Worm (Caenorhabditis elegans): ENCODE measurements around the gene nrsn-1.

Gene nrsn-1

DNA sequence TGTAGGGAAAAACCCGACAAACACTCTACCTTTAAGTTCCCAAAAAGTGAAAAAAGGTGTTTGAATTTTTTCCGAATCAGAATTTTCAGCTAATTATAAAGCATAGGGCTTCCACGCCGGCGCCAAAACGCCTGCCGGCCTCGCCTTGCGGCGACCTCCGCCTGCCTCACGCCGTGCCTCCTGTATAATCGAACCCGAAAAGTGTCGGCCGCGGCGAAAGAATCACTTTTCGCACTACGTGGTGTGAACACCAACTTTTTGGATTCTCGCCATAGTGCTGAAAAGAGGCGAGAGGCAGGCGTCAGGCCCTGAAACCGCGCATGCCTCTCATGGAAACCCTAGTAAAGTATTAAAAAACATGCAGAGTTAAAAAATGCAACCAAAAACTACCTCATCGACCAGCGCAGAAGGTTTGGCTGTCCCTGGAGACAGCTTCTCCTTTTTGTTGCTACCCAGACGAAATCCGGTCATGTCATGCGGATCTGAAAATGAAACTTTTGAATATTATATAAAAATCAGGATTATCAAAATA, at the start of gene nrsn-1:
nrsn-1 (minus strand) TSS at position 482 of the 532 bp plus-strand sequence.
- TF ChIP-seq mcd-1 (GFP tag; IDR thresholded peaks at IDR 0.05) (0 out of 2 replicates have a peak, but pooled peaks have one; percentile 35), Y53F4B.3 (GFP tag; IDR thresholded peaks at IDR 0.05) (no peak), lin-26 (GFP tag; IDR thresholded peaks at IDR 0.05) (no peak), Y67H2A.10 (GFP tag; conservative IDR thresholded peaks at IDR 0.05) (no peak), F52B5.7 (tag; optimal IDR thresholded peaks at IDR 0.05) (no peak), ztf-28 (GFP tag; IDR thresholded peaks at IDR 0.05) (0 out of 2 replicates have a peak, but pooled peaks have one; percentile 7), zfh-2 (GFP tag; conservative IDR thresholded peaks at IDR 0.05) (peak; percentile 80), ceh-100 (GFP tag; IDR thresholded peaks at IDR 0.05) (no peak), K12H6.12 (tag; optimal IDR thresholded peaks at IDR 0.05) (no peak), nhr-90 (tag; optimal IDR thresholded peaks at IDR 0.05) (no peak)

DNA sequence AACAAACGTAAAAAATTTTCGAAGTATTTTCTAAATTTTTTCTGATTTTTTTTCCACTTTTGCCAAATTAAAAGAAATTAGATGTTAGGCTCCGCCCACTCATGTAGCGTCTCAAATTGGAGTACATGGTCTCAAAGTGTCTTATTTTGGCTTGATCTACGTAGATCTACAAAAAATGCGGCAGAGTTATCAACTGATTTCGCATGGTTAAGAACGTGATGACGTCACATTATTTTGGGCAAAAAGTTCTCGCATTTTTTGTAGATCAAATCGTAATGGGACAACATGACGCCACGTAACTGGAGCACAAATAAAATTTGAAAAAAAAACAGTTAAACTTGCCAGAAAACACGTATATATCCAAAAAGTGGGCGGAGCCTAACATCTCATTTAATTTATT, 46.1 kb upstream of the nrsn-1 start:
- TF ChIP-seq him-1 (tag; optimal IDR thresholded peaks at IDR 0.05) = no peak
- no peak for TF ChIP-seq D2030.7 (GFP tag; IDR thresholded peaks at IDR 0.05)
- no peak for TF ChIP-seq Y67H2A.10 (GFP tag; conservative IDR thresholded peaks at IDR 0.05)
- no peak for TF ChIP-seq tbp1 (GFP tag; optimal IDR thresholded peaks at IDR 0.05)
- no peak for TF ChIP-seq atf-7 (tag; optimal IDR thresholded peaks at IDR 0.05)
- TF ChIP-seq nfyb-1 (GFP tag; IDR thresholded peaks at IDR 0.05) = no peak
- no peak for TF ChIP-seq B0261.1 (tag; optimal IDR thresholded peaks at IDR 0.05)
- TF ChIP-seq sptf-2 (GFP tag; optimal IDR thresholded peaks at IDR 0.05) = no peak
- no peak for TF ChIP-seq lag-1 (GFP tag; IDR thresholded peaks at IDR 0.05)
- TF ChIP-seq ceh-79 (tag; optimal IDR thresholded peaks at IDR 0.05) = no peak
- no peak for TF ChIP-seq lsy-27 (tag; optimal IDR thresholded peaks at IDR 0.05; ENCODE audit: borderline replicate concordance, insufficient read depth)
- no peak for TF ChIP-seq tlf-1 (GFP tag; optimal IDR thresholded peaks at IDR 0.05)
- no peak for TF ChIP-seq B0336.3 (GFP tag; IDR thresholded peaks at IDR 0.05)

DNA sequence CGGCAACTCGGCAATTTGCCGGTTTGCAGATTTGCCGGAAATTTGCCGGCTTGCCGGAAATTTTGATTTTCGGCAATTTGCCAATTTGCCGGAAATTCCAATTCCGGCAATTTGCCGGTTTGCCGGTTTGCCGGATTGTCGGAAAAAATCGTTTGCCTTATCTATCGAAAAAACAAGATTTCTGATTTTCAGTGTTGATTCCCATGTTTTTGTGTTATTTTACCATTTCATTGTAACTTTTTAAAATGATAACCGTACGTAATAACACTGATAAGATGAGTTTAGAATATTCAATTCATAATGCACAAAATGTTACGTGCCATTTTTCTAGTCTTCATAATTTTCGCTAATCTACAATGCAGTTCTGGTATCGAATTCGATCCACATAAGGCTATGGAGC, 45.1 kb upstream of the nrsn-1 start, which contains the start of gene oac-55:
oac-55 (plus strand) TSS at position 301 of the 400 bp plus-strand sequence.
- TF ChIP-seq ztf-26 (tag; optimal IDR thresholded peaks at IDR 0.05) = no peak
- TF ChIP-seq attf-6 (GFP tag; IDR thresholded peaks at IDR 0.05) = no peak
- no peak for TF ChIP-seq F37B4.10 (GFP tag; IDR thresholded peaks at IDR 0.05)
- TF ChIP-seq athp-1 (tag; optimal IDR thresholded peaks at IDR 0.05) = no peak
- no peak for TF ChIP-seq let-526 (GFP tag; IDR thresholded peaks at IDR 0.05)
- no peak for TF ChIP-seq nhr-90 (tag; optimal IDR thresholded peaks at IDR 0.05)
- no peak for TF ChIP-seq C06A6.2 (GFP tag; conservative IDR thresholded peaks at IDR 0.05)
- TF ChIP-seq lsl-1 (GFP tag; optimal IDR thresholded peaks at IDR 0.05) = no peak
- TF ChIP-seq zfh-2 (GFP tag; conservative IDR thresholded peaks at IDR 0.05) = no peak

DNA sequence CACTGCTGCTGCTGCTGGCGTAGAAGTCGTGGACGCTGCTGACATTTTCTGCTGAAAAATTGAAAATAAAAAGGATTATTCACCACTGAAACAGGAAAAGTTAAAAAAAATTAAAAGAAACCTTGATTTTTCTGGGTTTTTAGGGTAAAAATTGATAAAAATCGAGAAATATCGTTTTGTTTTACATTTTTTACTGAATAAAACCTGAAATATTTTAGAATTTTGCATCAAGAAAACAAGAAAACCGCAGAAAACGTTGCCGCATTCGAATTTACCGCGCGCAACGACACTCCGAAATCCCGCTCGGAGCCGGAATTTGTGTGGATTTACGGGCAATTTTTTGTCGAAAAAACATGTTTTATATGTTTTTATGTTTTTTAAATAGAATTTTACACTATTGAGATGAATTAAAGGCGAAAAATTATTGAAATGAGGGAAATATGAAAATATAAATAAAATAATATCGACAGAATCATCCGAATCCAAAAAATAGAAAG, 43.7 kb upstream of the nrsn-1 start, which contains the start of gene chk-1:
chk-1 (minus strand) TSS at position 51 of the 497 bp plus-strand sequence.
- peak; percentile 71 for TF ChIP-seq attf-5 (GFP tag; optimal IDR thresholded peaks at IDR 0.05)
- TF ChIP-seq snpc-3.4 (tag; optimal IDR thresholded peaks at IDR 0.05) = peak; percentile 7
- TF ChIP-seq bed-1 (GFP tag; IDR thresholded peaks at IDR 0.05) = no peak
- peak; percentile 33; the same call in 1 of the 2 replicates for TF ChIP-seq madf-8 (GFP tag; conservative IDR thresholded peaks at IDR 0.05)
- TF ChIP-seq lin-54 (GFP tag; optimal IDR thresholded peaks at IDR 0.05) = peak; percentile 88
- TF ChIP-seq lsl-1 (GFP tag; optimal IDR thresholded peaks at IDR 0.05) = peak; percentile 38
- TF ChIP-seq aptf-2 (GFP tag; conservative IDR thresholded peaks at IDR 0.05) = no peak
- peak; percentile 49; the same call in 1 of the 2 replicates for TF ChIP-seq madf-6 (GFP tag; IDR thresholded peaks at IDR 0.05)
- TF ChIP-seq Y53F4B.3 (GFP tag; IDR thresholded peaks at IDR 0.05) = no peak
- TF ChIP-seq mcd-1 (GFP tag; IDR thresholded peaks at IDR 0.05) = peak; percentile 22; the same call in 1 of the 2 replicates
- TF ChIP-seq F39B2.1 (GFP tag; IDR thresholded peaks at IDR 0.05) = no peak
- TF ChIP-seq chd-7 (tag; optimal IDR thresholded peaks at IDR 0.05) = no peak
- TF ChIP-seq rec-8 (tag; optimal IDR thresholded peaks at IDR 0.05) = no peak
- TF ChIP-seq ceh-58 (GFP tag; IDR thresholded peaks at IDR 0.05) = no peak
- TF ChIP-seq F23B12.7 (tag; optimal IDR thresholded peaks at IDR 0.05; ENCODE audit: insufficient read depth) = peak; percentile 77
- 0 out of 2 replicates have a peak, but pooled peaks have one; percentile 9 for TF ChIP-seq rcor-1 (GFP tag; IDR thresholded peaks at IDR 0.05)
- no peak for TF ChIP-seq let-607 (tag; optimal IDR thresholded peaks at IDR 0.05)
